Fruit fly (Drosophila melanogaster) whole organism, adult: ENCODE data around the gene sog.

ENCODE experiments used
- CG11617 ChIP-seq: fragments of 200-800 bp; sonication (Bioruptor generic); optimal IDR thresholded peaks from 2 replicates; lab custom pipeline; 2017; ENCODE audit warnings: mild to moderate bottlenecking, missing biosample characterization, missing genetic modification reagents, missing genetic modification characterization
- CG12768 ChIP-seq: fragments of 200-800 bp; sonication (Bioruptor generic); optimal IDR thresholded peaks from 2 replicates; lab custom pipeline; 2017; ENCODE audit warnings: missing biosample characterization, missing genetic modification characterization, mild to moderate bottlenecking, moderate library complexity, missing genetic modification reagents
- CG14711 ChIP-seq: fragments of 200-800 bp; sonication (Bioruptor generic); optimal IDR thresholded peaks from 2 replicates; lab custom pipeline; 2018; ENCODE audit warnings: missing biosample characterization, mild to moderate bottlenecking, missing genetic modification characterization, moderate library complexity
- CG1620 ChIP-seq: fragments of 200-800 bp; sonication (Bioruptor generic); optimal IDR thresholded peaks from 2 replicates; lab custom pipeline; 2016; ENCODE audit warnings: missing biosample characterization, missing genetic modification characterization
- CG33017 ChIP-seq: fragments of 200-800 bp; sonication (Bioruptor generic); optimal IDR thresholded peaks from 2 replicates; lab custom pipeline; 2018; ENCODE audit warnings: missing biosample characterization, mild to moderate bottlenecking, missing genetic modification characterization, moderate library complexity
- CG5204 ChIP-seq: fragments of 200-800 bp; sonication (Bioruptor generic); optimal IDR thresholded peaks from 2 replicates; lab custom pipeline; 2016; ENCODE audit warnings: missing biosample characterization, missing genetic modification characterization
- CG7045 ChIP-seq: fragments of 200-800 bp; sonication (Bioruptor generic); optimal IDR thresholded peaks from 2 replicates; lab custom pipeline; 2017; ENCODE audit warnings: missing biosample characterization, mild to moderate bottlenecking, missing genetic modification characterization
- CG7101 ChIP-seq: fragments of 200-800 bp; sonication (Bioruptor generic); optimal IDR thresholded peaks from 2 replicates; lab custom pipeline; 2018; ENCODE audit warnings: missing biosample characterization, mild to moderate bottlenecking, missing genetic modification characterization, moderate library complexity
- Clk ChIP-seq: fragments of 200-800 bp; sonication (Bioruptor generic); optimal IDR thresholded peaks from 2 replicates; lab custom pipeline; 2017; ENCODE audit warnings: missing biosample characterization, missing genetic modification characterization
- Crg-1 ChIP-seq: fragments of 200-800 bp; sonication (Bioruptor generic); optimal IDR thresholded peaks from 2 replicates; lab custom pipeline; 2016; ENCODE audit warnings: missing biosample characterization, missing genetic modification characterization
- Hr96 ChIP-seq: fragments of 200-800 bp; sonication (Bioruptor generic); optimal IDR thresholded peaks from 2 replicates; lab custom pipeline; 2016; ENCODE audit warnings: missing biosample characterization, missing genetic modification characterization
- Mnt ChIP-seq: fragments of 200-800 bp; sonication (Bioruptor generic); optimal IDR thresholded peaks from 2 replicates; lab custom pipeline; 2016; ENCODE audit warnings: missing biosample characterization, mild to moderate bottlenecking, missing genetic modification characterization
- bab1 ChIP-seq: fragments of 200-800 bp; sonication (Bioruptor generic); optimal IDR thresholded peaks from 3 replicates; lab custom pipeline; 2019; ENCODE audit warnings: missing biosample characterization, mild to moderate bottlenecking, missing genetic modification characterization, moderate library complexity
- cic ChIP-seq: fragments of 200-800 bp; sonication (Bioruptor generic); optimal IDR thresholded peaks from 2 replicates; lab custom pipeline; 2017; ENCODE audit warnings: missing biosample characterization, mild to moderate bottlenecking, missing genetic modification characterization, moderate library complexity
- cnc ChIP-seq, 2 experiments: fragments of >200 bp; optimal IDR thresholded peaks; 2 replicates each; lab custom pipeline; 2017
- kay ChIP-seq: fragments of 200-800 bp; sonication (Bioruptor generic); peaks from one replicate; lab custom pipeline; 2016; ENCODE audit warnings: missing biosample characterization, missing genetic modification characterization, borderline replicate concordance
- ovo ChIP-seq: fragments of 200-800 bp; sonication (Bioruptor generic); optimal IDR thresholded peaks from 2 replicates; lab custom pipeline; 2016; ENCODE audit warnings: missing biosample characterization, missing genetic modification characterization
- pad ChIP-seq: fragments of 200-800 bp; sonication (Bioruptor generic); optimal IDR thresholded peaks from 3 replicates; lab custom pipeline; 2017; ENCODE audit warnings: missing biosample characterization, missing genetic modification characterization, mild to moderate bottlenecking, moderate library complexity, missing genetic modification reagents
- tj ChIP-seq: fragments of 200-800 bp; sonication (Bioruptor generic); optimal IDR thresholded peaks from 3 replicates; lab custom pipeline; 2017; ENCODE audit warnings: missing biosample characterization, mild to moderate bottlenecking, missing genetic modification characterization, moderate library complexity
- toe ChIP-seq: fragments of 200-800 bp; sonication (Bioruptor generic); optimal IDR thresholded peaks from 2 replicates; lab custom pipeline; 2016; ENCODE audit warnings: missing biosample characterization, missing genetic modification characterization

The sog gene

DNA sequence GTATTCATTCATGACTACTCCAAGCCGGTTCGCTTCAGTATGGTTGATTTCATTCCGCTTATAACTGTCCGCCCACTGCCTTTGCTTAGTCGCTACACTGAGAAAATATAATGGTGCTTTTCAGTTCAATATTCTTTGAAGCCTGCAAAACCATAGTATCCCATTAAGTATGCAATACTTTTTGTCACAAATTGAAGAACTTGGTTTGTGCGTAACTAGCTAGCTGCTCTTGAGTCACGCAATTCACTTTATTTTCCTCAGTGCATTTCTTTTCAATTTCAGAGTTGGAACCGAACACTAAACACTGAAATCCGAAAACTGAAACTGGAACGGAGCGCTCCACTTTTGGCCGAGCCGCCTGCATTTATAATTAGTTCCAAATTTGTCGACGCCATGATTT is 33.5 kb downstream of the sog start:
- TF ChIP-seq Hr96 (GFP tag; lab: Kevin White, UChicago) (no peak), CG5204 (GFP tag; lab: Kevin White, UChicago) (no peak), tj (GFP tag; lab: Kevin White, UChicago) (no peak), bab1 (GFP tag; lab: Kevin White, UChicago) (no peak), cic (GFP tag; lab: Kevin White, UChicago) (no peak), kay (no peak), Mnt (no peak)

DNA sequence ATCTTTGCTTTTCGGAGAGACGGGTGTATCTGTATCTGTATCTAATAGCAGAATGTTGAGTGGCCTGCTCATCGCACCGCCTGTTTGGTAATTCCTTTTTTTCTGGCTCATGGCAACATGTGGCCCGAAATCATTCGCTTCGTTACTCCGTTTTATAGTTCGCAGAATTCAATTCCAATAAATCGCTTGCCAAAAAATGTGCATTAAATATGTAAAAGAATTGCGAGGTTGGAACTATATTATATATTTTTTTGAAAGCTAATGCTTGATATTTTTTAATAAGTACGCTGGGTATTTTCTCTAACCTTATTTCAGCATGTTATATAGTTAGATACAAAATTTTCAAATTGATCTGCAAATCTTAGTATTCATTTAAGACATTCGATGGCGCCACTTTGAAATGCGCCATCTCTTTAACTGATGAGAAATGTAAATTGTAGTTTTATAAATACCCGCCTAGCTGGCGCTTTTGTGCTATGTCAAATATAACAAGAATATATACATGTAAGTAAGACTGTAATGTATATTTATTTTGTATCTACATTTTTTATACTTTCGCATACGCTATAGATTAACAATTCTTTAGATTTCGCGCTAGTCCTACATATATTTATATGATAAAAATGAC is 38.9 kb downstream of the sog start:
- TF ChIP-seq CG1620 (GFP tag; lab: Kevin White, UChicago) (peak; percentile 59), cnc (optimal IDR thresholded peaks at IDR 0.05; lab: Kevin White, UChicago) (no peak), Mnt (peak; percentile 4)

DNA sequence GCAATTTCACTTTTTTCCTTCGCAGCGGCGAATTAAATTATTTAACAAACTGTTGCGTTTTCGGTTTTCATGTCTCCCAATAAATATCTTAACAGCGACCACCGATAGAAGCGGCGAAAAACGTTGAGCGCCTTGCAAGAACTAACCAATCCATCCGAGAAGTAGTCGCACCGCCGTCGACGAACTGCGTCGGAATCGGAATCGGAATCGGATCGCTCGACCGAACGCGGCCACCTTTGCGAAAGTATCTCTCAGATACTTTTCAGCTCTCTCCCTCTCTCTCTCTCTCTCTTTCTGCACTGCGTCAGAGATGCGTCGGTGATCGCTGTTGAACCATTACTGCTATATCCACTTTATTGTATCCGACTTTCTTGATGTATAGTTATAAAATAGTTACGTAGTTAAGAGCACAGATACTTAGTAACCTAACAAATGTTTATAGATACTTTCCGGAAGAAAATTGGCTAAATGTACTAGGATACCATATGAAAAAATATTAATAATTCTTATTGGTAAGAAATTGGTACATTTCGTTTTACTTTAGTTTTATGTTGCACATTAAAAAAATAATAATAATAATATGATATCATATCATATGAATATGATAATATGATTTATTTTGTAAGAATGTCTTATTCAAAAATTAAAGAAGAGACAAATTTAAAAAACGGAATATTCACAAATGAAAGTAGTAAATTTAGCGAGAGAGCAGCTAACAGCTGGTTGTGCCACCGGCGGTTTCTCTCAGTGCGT is 39.6 kb downstream of the sog start, which contains the start of gene Chsy:
TSS of gene Chsy (minus strand) at position 58 of the 753 bp plus-strand sequence.
- TF ChIP-seq Mnt (peak; percentile 38), Hr96 (GFP tag; lab: Kevin White, UChicago) (peak; percentile 42), CG5204 (GFP tag; lab: Kevin White, UChicago) (no peak)

DNA sequence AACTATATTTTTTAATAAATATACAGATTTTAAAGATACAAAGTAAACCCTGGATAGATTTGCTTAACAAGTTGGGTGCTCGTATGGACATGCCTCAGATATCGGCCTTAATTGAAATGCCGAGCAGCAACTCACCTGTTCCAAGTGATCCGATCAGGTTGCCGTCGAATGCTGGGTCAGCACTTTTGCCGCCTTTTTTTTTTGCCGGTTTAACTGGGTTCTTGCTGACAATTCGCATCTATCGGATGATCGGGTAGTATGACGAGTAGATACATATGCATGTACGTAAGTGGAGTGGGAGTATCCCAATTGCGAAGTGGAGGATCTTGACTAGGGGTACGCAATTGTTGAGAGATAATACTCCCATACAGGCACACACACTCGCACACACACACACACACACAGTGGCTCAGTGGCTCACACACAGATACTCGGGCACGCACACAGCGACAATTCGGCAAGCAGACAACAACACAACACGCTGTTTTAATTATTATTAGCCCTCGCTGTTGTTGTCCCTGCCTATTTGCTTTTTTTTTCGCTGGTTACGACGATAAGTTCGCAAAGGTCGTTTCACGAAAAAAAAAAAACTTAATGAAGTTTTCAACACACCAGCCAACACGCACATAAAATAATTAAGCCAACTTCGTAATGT is 40.3 kb downstream of the sog start:
- TF ChIP-seq CG7045 (GFP tag; lab: Kevin White, UChicago) (no peak), Crg-1 (GFP tag; lab: Kevin White, UChicago) (no peak), CG12768 (GFP tag; lab: Kevin White, UChicago) (no peak), ovo (GFP tag; lab: Kevin White, UChicago) (no peak), CG11617 (GFP tag; lab: Kevin White, UChicago) (no peak), CG5204 (GFP tag; lab: Kevin White, UChicago) (no peak), toe (no peak), bab1 (GFP tag; lab: Kevin White, UChicago) (no peak), pad (GFP tag; lab: Kevin White, UChicago) (no peak), tj (GFP tag; lab: Kevin White, UChicago) (peak; percentile 97), cnc (optimal IDR thresholded peaks at IDR 0.05; lab: Kevin White, UChicago) (no peak), Mnt (peak; percentile 32), CG14711 (no peak), cic (GFP tag; lab: Kevin White, UChicago) (no peak), CG33017 (no peak), Hr96 (GFP tag; lab: Kevin White, UChicago) (no peak)

DNA sequence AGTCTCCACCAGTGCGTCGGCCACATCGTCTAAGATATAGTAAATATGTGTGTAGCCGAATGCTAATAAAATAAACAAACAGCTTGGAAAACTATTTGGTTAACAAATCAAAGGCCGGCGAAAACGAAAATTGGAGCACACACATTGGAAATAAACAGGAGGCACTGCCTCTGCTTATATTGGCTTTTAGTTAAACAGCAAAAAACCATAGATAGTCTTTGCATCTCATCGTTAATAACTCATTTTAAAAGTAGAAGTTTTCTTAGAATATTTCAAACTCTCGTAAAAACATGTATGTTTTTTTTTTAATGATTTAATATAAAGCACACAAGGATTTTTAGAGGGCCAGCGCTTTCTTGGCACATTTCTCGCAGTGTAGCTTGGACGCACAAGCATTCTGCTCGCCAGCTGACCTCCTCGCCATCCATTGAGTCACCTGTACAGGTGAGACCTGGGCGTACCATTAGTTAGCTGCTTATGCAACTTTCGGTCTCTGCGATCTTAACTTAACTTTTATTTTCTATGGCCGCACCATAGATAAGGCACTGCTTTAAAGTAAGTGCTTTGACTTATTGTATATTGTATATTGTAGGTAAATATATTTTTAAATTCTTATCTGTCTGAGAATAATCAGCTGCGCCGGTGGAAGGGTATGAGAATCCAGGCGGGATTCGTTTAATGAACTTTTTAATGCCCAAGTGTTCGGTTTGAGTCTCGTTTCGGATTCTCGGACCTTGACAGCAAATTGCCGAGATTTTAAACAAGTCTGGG is 41.3 kb downstream of the sog start:
- TF ChIP-seq CG7101 (tag; lab: Kevin White, UChicago) (peak; percentile 3), kay (no peak)

DNA sequence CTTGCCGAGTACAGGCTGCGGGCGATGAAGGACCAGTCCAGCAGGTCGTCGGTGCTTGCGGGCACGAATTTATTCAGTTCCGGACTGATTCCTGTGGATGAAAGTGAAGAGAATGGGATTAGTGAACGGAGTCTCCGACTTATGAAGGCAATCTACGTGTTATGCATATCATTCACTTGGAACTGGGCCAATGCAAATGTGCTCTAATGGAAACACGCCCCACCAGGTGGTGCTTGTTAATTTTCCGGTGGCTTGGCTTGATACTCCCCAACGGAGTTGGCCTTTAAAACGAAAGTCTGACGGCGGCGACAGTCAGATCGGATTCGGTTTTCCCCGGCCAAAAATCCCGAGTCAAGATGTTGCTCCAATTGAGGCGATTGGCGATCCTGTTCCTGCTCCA is 45.8 kb downstream of the sog start, which contains the start of gene Alp11:
TSS of gene Alp11 (plus strand) at position 301 of the 400 bp plus-strand sequence.
- no peak for TF ChIP-seq CG14711
- no peak for TF ChIP-seq Crg-1 (GFP tag; lab: Kevin White, UChicago)
- no peak for TF ChIP-seq Hr96 (GFP tag; lab: Kevin White, UChicago)
- no peak for TF ChIP-seq Mnt
- TF ChIP-seq Clk, result no peak
- no peak for TF ChIP-seq CG33017
- TF ChIP-seq cic (GFP tag; lab: Kevin White, UChicago), result no peak
- no peak for TF ChIP-seq CG12768 (GFP tag; lab: Kevin White, UChicago)
- no peak for TF ChIP-seq ovo (GFP tag; lab: Kevin White, UChicago)
- no peak for TF ChIP-seq CG11617 (GFP tag; lab: Kevin White, UChicago)
- TF ChIP-seq CG7101 (tag; lab: Kevin White, UChicago), result no peak
- TF ChIP-seq pad (GFP tag; lab: Kevin White, UChicago), result no peak
- TF ChIP-seq cnc (optimal IDR thresholded peaks at IDR 0.05; lab: Kevin White, UChicago), result no peak
- TF ChIP-seq bab1 (GFP tag; lab: Kevin White, UChicago), result no peak
- TF ChIP-seq CG5204 (GFP tag; lab: Kevin White, UChicago), result no peak
- TF ChIP-seq tj (GFP tag; lab: Kevin White, UChicago), result no peak
